Worm (Caenorhabditis elegans): ENCODE measurements around the gene ciao-2B.

ce11 chrIII:13427817-13428216, 11.5 kb downstream of the ciao-2B start:
- TF ChIP-seq aly-2 (tag; optimal IDR thresholded peaks at IDR 0.05): no peak
- TF ChIP-seq nhr-28 (tag; optimal IDR thresholded peaks at IDR 0.05): no peak
- no peak for TF ChIP-seq rnt-1 (tag; optimal IDR thresholded peaks at IDR 0.05)
- TF ChIP-seq lsy-2 (tag; optimal IDR thresholded peaks at IDR 0.05): no peak
- no peak for TF ChIP-seq C16A3.4 (tag; optimal IDR thresholded peaks at IDR 0.05)
- TF ChIP-seq ama-1 (optimal IDR thresholded peaks at IDR 0.05): no peak
- no peak for TF ChIP-seq snpc-4 (tag; optimal IDR thresholded peaks at IDR 0.05)
- no peak for TF ChIP-seq nhr-237 (tag; optimal IDR thresholded peaks at IDR 0.05)
- TF ChIP-seq zip-4 (GFP tag; optimal IDR thresholded peaks at IDR 0.05): no peak

Measured in whole organism, L1 larva.